Worm (Caenorhabditis elegans) whole organism, L4/young adult: ENCODE measurements around the gene Y102A5C.27.

Source experiments
- W03F9.2 ChIP-seq: fragments of 150-350 bp; optimal IDR thresholded peaks from 2 replicates; lab custom pipeline; 2014; ENCODE audit warnings: missing biosample characterization, missing genetic modification characterization
- dao-5 ChIP-seq: sonication (generic microtip); optimal IDR thresholded peaks from 2 replicates; lab custom pipeline; 2016; ENCODE audit warnings: missing genotype, missing genetic modification characterization, moderate library complexity, missing compliant biosample characterization
- him-1 ChIP-seq: sonication (generic microtip); optimal IDR thresholded peaks from 2 replicates; lab custom pipeline; 2016; ENCODE audit warnings: missing genotype, missing genetic modification reagents, missing genetic modification characterization, missing compliant biosample characterization

Y102A5C.27 gene

DNA sequence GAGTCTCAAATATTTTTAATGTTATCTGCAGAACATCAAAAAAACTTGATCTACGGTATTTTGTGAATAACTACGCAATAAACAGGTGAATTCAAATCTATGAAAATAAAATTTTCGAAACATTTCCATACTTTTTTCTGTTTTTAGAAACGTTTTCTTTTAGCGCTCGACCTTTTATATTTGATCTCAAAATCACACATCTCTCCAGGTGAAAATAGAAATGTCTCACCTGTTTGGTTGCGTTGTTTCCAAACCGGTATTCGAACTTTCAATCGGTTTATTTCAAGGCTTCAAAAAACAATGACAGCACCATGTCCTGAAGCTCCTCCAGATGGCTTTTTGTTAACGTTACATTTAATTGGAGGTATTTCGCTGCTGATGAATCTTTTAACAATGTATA, 12.7 kb upstream of the Y102A5C.27 start, which contains the start of gene sri-9:
TSS of gene sri-9 (plus strand) at position 301 of the 400 bp plus-strand sequence.
- TF ChIP-seq him-1 (tag; lab: Kevin White, UChicago) (no peak), dao-5 (tag; lab: Kevin White, UChicago) (no peak), W03F9.2 (tag; lab: Kevin White, UChicago) (no peak)

DNA sequence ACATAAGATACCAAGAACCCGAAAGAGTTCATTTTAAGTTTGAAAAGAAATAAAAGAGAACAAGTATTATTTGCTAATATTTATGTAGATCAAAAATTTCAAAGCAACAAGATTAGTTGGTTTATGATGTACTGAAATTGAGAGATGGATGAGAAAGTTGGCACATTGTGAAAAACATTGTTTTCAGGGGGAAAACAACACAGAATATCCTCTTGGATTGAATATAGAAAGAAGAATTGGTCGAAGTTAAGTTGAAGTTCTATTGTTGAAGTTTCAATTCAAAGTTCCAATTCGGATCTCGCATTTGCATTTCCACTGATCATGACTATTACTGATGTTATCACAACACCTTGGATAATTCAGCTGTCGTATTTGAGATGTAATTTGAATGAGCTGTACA, 12.1 kb upstream of the Y102A5C.27 start:
- TF ChIP-seq W03F9.2 (tag; lab: Kevin White, UChicago) (no peak), dao-5 (tag; lab: Kevin White, UChicago) (no peak), him-1 (tag; lab: Kevin White, UChicago) (no peak)

DNA sequence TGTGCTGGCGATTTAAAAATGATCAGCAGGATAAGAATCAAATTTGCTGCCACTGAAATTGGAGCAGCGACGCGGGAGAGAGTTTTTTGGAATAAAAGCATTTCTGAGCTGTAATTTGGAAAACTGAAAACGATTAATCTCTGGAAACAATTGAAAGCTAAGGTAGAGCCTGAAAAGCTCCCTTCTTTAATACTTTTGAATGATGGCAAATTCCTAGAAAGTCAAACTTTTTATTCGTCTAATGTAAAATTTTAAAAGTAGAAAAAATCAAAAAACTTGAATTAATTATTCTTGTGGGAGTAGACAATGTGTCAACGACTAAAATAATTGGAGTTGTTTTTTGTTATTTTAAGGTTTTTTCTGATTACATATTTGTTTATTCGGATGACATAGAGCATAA, 11.7 kb upstream of the Y102A5C.27 start, which contains the start of gene str-217:
TSS of gene str-217 (minus strand) at position 101 of the 400 bp plus-strand sequence.
- TF ChIP-seq W03F9.2 (tag; lab: Kevin White, UChicago) (no peak), dao-5 (tag; lab: Kevin White, UChicago) (no peak), him-1 (tag; lab: Kevin White, UChicago) (no peak)

DNA sequence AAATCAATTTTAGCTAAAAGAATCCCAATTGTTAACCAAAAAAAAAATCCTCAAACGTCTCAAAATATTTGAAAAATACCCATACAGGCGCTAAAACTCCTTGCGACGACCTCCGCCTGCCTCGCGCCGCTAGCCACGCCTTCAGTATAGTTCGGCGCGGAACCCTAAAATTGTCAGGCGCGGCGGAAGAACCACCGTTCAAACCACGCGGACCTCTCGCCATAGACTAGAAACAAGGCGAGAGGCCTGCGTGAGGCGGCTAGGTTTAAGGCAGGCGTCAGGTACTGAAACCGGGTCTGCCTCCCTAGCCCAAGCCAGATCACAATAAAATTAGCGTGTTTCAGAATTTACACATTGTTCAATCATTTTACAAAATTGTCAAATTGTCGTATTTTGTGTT, 3.9 kb upstream of the Y102A5C.27 start:
- TF ChIP-seq W03F9.2 (tag; lab: Kevin White, UChicago): no peak
- no peak for TF ChIP-seq dao-5 (tag; lab: Kevin White, UChicago)
- no peak for TF ChIP-seq him-1 (tag; lab: Kevin White, UChicago)

DNA sequence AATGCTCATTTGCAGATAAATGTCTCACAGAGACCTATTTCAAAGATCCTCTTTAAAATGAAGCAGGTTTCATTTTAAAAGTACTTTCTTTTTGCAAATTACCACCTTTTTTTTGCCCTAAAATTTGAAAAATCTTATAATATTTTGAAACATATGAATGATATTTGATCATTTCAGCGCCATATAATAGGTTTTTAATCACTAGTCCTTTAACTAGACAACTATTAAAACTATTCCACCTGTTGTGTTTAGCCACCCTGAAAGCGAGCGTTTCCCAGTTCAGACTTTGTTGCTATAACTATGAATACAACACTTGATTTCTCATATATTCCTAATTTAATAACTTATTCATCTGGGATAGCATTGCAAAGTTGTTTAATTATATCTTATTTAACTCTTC, 3.2 kb upstream of the Y102A5C.27 start, which contains the start of gene srz-95:
TSS of gene srz-95 (plus strand) at position 301 of the 400 bp plus-strand sequence.
- TF ChIP-seq him-1 (tag; lab: Kevin White, UChicago) (no peak), dao-5 (tag; lab: Kevin White, UChicago) (no peak), W03F9.2 (tag; lab: Kevin White, UChicago) (no peak)

DNA sequence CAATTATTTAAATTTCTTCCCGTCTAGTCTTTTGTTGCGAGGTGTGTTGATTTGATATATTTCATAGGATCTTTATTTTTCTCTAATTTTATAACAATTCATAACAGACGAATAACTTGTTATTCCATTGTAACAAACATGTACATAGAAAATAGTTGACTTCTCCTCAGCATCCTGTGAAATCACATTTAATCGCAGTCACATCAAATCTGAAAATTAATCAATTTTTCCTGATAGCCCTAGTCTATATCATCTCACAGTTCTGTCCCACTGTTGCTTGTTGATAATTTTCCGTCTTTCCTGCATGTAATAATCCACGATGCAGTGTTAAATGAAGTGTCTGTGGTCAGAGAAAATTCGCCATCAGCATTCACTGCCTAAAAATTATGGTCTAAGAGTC, 731 bp downstream of the Y102A5C.27 start:
- no peak for TF ChIP-seq dao-5 (tag; lab: Kevin White, UChicago)
- TF ChIP-seq him-1 (tag; lab: Kevin White, UChicago): no peak
- no peak for TF ChIP-seq W03F9.2 (tag; lab: Kevin White, UChicago)

DNA sequence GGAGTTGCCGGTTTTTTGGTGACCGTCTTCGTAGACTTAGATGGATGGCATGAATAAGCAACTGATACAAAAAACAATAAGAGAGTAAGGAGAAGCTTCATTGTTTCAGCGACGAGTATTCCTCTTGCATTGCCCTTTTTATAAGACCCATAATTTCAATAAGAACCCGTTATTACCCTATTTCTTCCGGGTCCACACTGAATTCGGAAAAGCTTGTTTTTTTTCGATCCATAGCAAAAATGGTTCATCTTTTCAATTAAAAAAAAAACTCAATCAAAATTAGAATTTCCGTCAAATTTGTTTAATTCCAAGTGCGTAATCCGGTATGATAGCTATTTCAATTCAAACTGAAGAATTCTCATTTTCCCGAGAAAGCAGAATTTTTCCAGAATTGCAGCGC, 1.5 kb downstream of the Y102A5C.27 start, which contains the start of gene Y102A5C.40:
TSS of gene Y102A5C.40 (minus strand) at position 101 of the 400 bp plus-strand sequence.
- TF ChIP-seq him-1 (tag; lab: Kevin White, UChicago) (no peak), W03F9.2 (tag; lab: Kevin White, UChicago) (no peak), dao-5 (tag; lab: Kevin White, UChicago) (no peak)

DNA sequence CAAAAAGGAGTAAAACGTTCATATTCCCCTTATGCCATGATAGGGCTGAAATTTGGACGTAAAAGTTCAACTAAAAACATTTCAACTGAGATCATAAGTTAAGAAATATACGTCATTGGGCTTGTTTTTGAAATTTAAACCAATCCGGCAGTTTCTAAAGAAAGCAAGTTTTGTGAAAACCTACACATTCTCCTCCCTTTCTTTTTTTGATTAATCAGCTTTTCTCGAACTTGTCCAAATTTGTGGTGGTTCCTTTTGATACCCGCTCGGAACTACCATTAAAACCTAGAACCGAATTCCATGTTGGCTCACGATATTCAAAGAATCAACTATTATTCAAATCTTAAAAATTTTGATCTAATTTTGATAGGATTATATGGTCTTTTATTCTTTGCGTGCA, 8.1 kb downstream of the Y102A5C.27 start, which contains the start of gene srz-54:
TSS of gene srz-54 (plus strand) at position 301 of the 400 bp plus-strand sequence.
- TF ChIP-seq dao-5 (tag; lab: Kevin White, UChicago) (no peak), him-1 (tag; lab: Kevin White, UChicago) (no peak), W03F9.2 (tag; lab: Kevin White, UChicago) (no peak)

DNA sequence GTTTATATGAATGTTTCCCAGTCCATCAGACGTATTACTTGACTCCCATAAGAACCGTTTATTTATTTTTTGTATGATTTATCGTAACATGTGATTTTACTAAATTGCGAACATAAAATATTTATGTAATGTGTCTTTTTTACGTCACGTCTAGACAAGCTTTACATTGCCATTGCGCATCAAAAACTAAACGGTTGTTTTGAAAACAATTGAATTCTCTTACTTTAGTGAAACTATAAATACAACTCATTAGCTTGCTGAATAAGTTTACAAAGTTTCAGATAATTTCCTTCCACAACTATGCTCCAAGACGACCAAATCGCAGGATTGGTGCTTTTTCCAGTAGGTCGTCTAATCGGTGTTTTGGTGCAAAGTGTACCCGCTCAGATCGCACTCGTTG, 13.6 kb downstream of the Y102A5C.27 start, which contains the start of gene srx-54:
TSS of gene srx-54 (plus strand) at position 301 of the 400 bp plus-strand sequence.
- TF ChIP-seq dao-5 (tag; lab: Kevin White, UChicago): no peak
- TF ChIP-seq W03F9.2 (tag; lab: Kevin White, UChicago): no peak
- no peak for TF ChIP-seq him-1 (tag; lab: Kevin White, UChicago)

DNA sequence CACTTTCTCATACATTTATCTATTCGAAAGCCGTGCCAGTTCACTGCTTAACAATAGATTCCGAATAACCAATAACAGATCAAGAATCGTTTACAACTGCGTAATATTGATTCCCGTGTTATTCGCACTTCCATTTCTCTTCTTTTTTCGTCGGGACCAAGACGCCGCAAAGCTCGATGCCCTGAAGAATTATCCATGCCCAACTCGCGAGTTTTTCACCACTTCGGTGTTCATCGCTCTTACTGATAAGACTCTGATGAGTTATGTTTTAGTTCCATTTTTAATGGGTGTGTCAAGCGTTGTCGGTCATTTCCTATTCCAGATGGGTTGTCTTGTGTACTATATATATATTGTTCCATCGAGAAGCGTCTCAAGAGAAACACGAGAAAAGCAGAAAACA, 15.2 kb downstream of the Y102A5C.27 start:
- no peak for TF ChIP-seq him-1 (tag; lab: Kevin White, UChicago)
- TF ChIP-seq dao-5 (tag; lab: Kevin White, UChicago): no peak
- no peak for TF ChIP-seq W03F9.2 (tag; lab: Kevin White, UChicago)

DNA sequence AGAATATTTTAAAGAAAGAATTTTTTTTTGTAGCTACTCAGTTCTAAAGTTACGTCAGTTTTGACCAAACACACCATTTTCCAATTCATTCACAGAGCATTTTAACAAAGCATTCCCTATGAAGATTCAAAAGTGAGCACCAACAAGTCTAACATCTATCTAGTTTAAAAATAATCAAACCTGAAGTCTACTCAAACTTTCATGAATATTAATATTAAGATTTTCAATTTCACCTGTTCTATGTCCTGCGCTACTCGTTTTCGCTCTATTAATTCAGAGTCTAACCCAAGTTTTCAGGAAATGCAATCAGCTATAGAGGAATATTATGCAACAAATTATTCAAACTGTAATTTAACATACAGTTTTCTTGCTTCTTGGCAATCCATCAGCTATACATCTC, 16.4 kb downstream of the Y102A5C.27 start, which contains the start of gene srh-119:
TSS of gene srh-119 (plus strand) at position 301 of the 400 bp plus-strand sequence.
- TF ChIP-seq dao-5 (tag; lab: Kevin White, UChicago) (no peak), W03F9.2 (tag; lab: Kevin White, UChicago) (no peak)

DNA sequence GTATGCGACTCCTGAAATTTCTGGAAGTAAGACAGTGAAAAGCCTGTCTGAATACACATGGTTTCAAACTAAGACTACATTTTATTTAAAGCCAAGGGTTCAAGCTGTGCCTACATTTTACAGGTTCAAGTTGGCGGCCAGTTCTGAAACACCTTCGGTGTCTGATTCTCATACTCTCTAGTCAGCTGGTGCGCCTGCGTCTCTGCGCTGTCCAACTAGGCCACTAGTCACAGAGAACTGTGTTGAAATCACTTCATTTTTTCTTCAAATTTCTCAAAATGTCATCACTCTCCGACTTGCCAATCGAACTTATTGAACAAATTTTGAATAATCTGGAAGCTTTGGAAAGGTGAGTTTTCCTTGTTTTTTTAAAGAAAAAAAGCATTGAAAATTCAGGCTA, 21.9 kb downstream of the Y102A5C.27 start, which contains the start of gene fbxa-90:
TSS of gene fbxa-90 (plus strand) at position 179 of the 400 bp plus-strand sequence.
- TF ChIP-seq W03F9.2 (tag; lab: Kevin White, UChicago) (no peak), dao-5 (tag; lab: Kevin White, UChicago) (no peak), him-1 (tag; lab: Kevin White, UChicago) (no peak)

DNA sequence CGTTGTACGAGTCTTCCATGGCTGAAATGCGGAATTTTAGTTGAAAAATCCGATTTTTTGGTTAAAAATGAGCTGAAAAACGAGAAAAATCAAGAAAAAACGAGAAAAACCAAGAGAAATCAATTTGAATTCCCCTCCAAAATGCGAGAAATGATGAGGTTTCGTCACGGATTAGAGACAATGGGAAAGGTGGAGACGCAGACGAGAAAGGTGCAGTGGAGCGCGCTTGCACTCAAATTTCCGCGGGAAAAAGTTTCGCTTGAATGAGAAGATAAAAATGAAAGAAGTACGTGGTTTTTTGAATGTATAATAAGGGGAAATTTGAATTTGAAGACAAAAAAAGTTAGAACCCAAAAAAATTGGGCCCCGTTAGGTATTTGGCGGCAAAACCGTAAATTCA, 22.9 kb downstream of the Y102A5C.27 start, which contains the start of gene efl-1:
TSS of gene efl-1 (minus strand) at position 21 of the 400 bp plus-strand sequence.
- TF ChIP-seq dao-5 (tag; lab: Kevin White, UChicago) (no peak), W03F9.2 (tag; lab: Kevin White, UChicago) (peak; percentile 86), him-1 (tag; lab: Kevin White, UChicago) (no peak)

DNA sequence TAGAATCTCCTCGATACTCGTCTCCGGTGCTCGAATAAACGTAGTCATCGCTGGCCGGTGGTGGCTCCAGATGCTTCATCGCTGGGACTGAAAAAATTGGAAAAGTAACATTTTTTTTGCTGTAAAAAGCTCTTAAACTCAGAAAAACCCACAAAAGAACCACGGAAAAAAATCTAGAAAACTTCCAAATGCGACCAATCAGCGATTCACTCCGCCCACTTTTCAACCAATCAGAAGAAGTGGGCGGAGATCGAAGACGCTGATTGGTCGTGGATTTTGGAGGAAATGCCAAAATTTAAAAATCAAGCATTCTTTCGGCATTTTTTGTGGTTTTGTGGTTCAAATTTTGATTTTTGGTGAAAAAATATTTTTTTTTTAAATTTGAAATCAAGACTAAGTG, 29.5 kb downstream of the Y102A5C.27 start:
- no peak for TF ChIP-seq W03F9.2 (tag; lab: Kevin White, UChicago)
- TF ChIP-seq him-1 (tag; lab: Kevin White, UChicago): no peak
- no peak for TF ChIP-seq dao-5 (tag; lab: Kevin White, UChicago)
